Worm (Caenorhabditis elegans) whole organism, L1 larva: ENCODE measurements around the gene T28C6.7.

Experiments
- C16A3.4 ChIP-seq: fragments of 150-350 bp; optimal IDR thresholded peaks from 2 replicates; lab custom pipeline; 2014; ENCODE audit warnings: missing biosample characterization, missing genetic modification characterization
- ama-1 ChIP-seq: fragments of 150-350 bp; optimal IDR thresholded peaks from 2 replicates; lab custom pipeline; 2014
- blmp-1 ChIP-seq: fragments of 150-350 bp; optimal IDR thresholded peaks from 2 replicates; lab custom pipeline; 2014; ENCODE audit warnings: missing biosample characterization, missing genetic modification characterization
- elt-3 ChIP-seq, 6 experiments: fragments of 150-350 bp in 1 of 6; sonication (generic microtip); optimal IDR thresholded peaks; 2 replicates each; lab custom pipeline; 2017 to 2018; ENCODE audit warnings: missing biosample characterization in 6 of 6, missing genetic modification characterization in 6 of 6, inconsistent platforms in 1 of 6
- irx-1 ChIP-seq: sonication (generic microtip); optimal IDR thresholded peaks from 2 replicates; lab custom pipeline; 2016; ENCODE audit warnings: missing genetic modification characterization, missing compliant biosample characterization
- lin-13 ChIP-seq: fragments of 150-350 bp; optimal IDR thresholded peaks from 2 replicates; lab custom pipeline; 2014; ENCODE audit warnings: missing biosample characterization, missing genetic modification reagents, missing genetic modification characterization
- lsy-2 ChIP-seq, 2 experiments: fragments of 150-350 bp; optimal IDR thresholded peaks; 2 replicates each; lab custom pipeline; 2014; ENCODE audit warnings: missing biosample characterization in 2 of 2, missing genetic modification characterization in 2 of 2
- nhr-19 ChIP-seq: fragments of 200-800 bp; sonication (Bioruptor generic); conservative IDR thresholded peaks from 2 replicates; pipeline ENCODE4 v1.3.6; 2022; ENCODE audit warnings: missing genetic modification characterization, missing compliant biosample characterization
- skn-1 ChIP-seq: fragments of 150-350 bp; optimal IDR thresholded peaks from 2 replicates; lab custom pipeline; 2014; ENCODE audit warnings: missing biosample characterization, missing genetic modification characterization
- snpc-4 ChIP-seq: fragments of 150-350 bp; optimal IDR thresholded peaks from 2 replicates; lab custom pipeline; 2014; ENCODE audit warnings: missing biosample characterization, missing genetic modification characterization
- sox-4 ChIP-seq: sonication (generic microtip); optimal IDR thresholded peaks from 2 replicates; lab custom pipeline; 2016; ENCODE audit warnings: missing genetic modification characterization, missing compliant biosample characterization
- unc-62 ChIP-seq: fragments of 150-350 bp; optimal IDR thresholded peaks from 2 replicates; lab custom pipeline; 2014; ENCODE audit warnings: missing biosample characterization, missing genetic modification reagents, missing genetic modification characterization

DNA sequence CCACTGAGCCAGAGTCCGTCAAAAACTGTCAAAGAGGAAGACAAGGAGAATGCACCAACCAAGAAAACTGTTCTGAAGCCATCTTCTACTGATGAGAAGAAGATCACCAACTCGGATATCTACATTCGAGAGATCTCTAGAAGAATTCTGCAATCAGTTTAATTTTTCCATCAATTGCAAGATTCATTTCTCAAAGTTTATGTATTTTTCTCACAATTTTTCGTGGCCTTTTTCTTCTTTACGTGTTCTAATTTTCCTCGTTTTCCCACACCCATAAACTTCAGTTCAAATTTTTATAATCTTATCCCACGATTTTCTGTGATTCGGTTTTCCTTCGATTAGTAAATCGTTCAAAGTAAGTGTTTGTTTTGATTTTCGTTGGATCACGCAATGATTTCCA, 46.2 kb downstream of the T28C6.7 start, which contains the start of gene hdl-2:
- TF ChIP-seq lsy-2 (tag; optimal IDR thresholded peaks at IDR 0.05; lab: Kevin White, UChicago), result no peak
- TF ChIP-seq elt-3 (tag; optimal IDR thresholded peaks at IDR 0.05; lab: Kevin White, UChicago), result no peak
- TF ChIP-seq sox-4 (tag; lab: Kevin White, UChicago), result no peak
- no peak for TF ChIP-seq snpc-4 (tag; lab: Kevin White, UChicago)
- no peak for TF ChIP-seq skn-1
- TF ChIP-seq ama-1 (lab: Kevin White, UChicago), result no peak
- no peak for TF ChIP-seq C16A3.4 (tag; lab: Kevin White, UChicago)
- no peak for TF ChIP-seq unc-62
- TF ChIP-seq lin-13 (GFP tag; lab: Kevin White, UChicago), result no peak
- TF ChIP-seq nhr-19 (GFP tag; lab: Robert Waterston, UW), result no peak
- no peak for TF ChIP-seq irx-1 (tag; lab: Kevin White, UChicago)
- TF ChIP-seq blmp-1 (tag; lab: Kevin White, UChicago), result no peak
